Worm (Caenorhabditis elegans): Measurements from ENCODE around the gene fbxa-4.

DNA sequence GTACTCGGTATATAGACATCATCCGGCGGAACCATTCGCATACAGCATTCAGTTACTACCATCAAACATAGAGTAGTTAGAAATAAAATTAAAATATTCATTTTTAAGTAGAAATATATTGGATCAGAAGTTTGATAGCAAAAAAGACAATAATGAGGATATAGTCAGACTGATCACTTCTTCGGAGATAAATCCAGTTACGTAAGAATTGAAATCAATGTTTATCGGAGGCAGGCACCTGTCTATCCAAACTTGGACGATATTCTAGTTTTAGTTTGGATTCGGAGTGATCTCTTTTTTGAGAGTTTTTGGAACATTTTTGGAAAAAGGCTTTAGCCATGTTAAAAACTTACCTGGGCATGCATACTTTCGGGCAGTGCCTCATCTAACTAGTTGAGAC lies 32.0 kb downstream of the fbxa-4 start, which contains the start of gene F16G10.8:
- TF ChIP-seq W03F9.2 (tag; optimal IDR thresholded peaks at IDR 0.05) (no peak), dao-5 (tag; optimal IDR thresholded peaks at IDR 0.05) (no peak), him-1 (tag; optimal IDR thresholded peaks at IDR 0.05) (no peak)
